Fruit fly (Drosophila melanogaster) whole organism, embryonic: ENCODE results near the gene GstD4.

Source experiments
- Aef1 ChIP-seq: fragments of 200-800 bp; sonication (Bioruptor generic); IDR thresholded peaks from 3 replicates; pipeline ENCODE4 v1.3.6; 2022; ENCODE audit warnings: missing biosample characterization, missing genetic modification characterization
- Antp ChIP-seq: fragments of 200-800 bp; sonication (Bioruptor generic); optimal IDR thresholded peaks from 3 replicates; lab custom pipeline; 2016; ENCODE audit warnings: missing biosample characterization, missing genetic modification characterization
- Bgb ChIP-seq: fragments of 200-800 bp; sonication (Bioruptor generic); IDR thresholded peaks from 2 replicates; pipeline ENCODE4 v1.3.6; 2022; ENCODE audit warnings: missing biosample characterization, missing genetic modification characterization; ENCODE audit not compliant: partially characterized antibody
- CG10267 ChIP-seq: fragments of 200-800 bp; sonication (Bioruptor generic); optimal IDR thresholded peaks from 2 replicates; lab custom pipeline; 2018; ENCODE audit warnings: missing biosample characterization, mild to moderate bottlenecking, missing genetic modification characterization, moderate library complexity
- CG10366 ChIP-seq: fragments of 200-800 bp; sonication (Bioruptor generic); IDR thresholded peaks from 2 replicates; pipeline ENCODE4 v1.3.6; 2022; ENCODE audit warnings: missing biosample characterization, missing genetic modification characterization
- CG12104 ChIP-seq: fragments of 200-800 bp; sonication (Bioruptor generic); optimal IDR thresholded peaks from 3 replicates; lab custom pipeline; 2016; ENCODE audit warnings: missing biosample characterization, missing genetic modification characterization
- CG12659 ChIP-seq: fragments of 200-800 bp; sonication (Bioruptor generic); optimal IDR thresholded peaks from 3 replicates; lab custom pipeline; 2017; ENCODE audit warnings: mild to moderate bottlenecking, missing biosample characterization, missing genetic modification reagents, missing genetic modification characterization
- CG1647 ChIP-seq: fragments of 200-800 bp; sonication (Bioruptor generic); optimal IDR thresholded peaks from 3 replicates; lab custom pipeline; 2016; ENCODE audit warnings: missing biosample characterization, missing genetic modification characterization
- CG17385 ChIP-seq: fragments of 200-800 bp; sonication (Bioruptor generic); optimal IDR thresholded peaks from 3 replicates; lab custom pipeline; 2018; ENCODE audit warnings: missing biosample characterization, mild to moderate bottlenecking, missing genetic modification characterization
- CG2129 ChIP-seq: fragments of 200-800 bp; sonication (Bioruptor generic); IDR thresholded peaks from 2 replicates; pipeline ENCODE4 v1.3.6; 2022; ENCODE audit warnings: missing biosample characterization, missing genetic modification characterization; ENCODE audit not compliant: partially characterized antibody
- CG2199 ChIP-seq: fragments of 200-800 bp; sonication (Bioruptor generic); IDR thresholded peaks from 3 replicates; pipeline ENCODE4 v1.3.6; 2022; ENCODE audit warnings: missing biosample characterization, missing genetic modification characterization
- CG2678 ChIP-seq: fragments of 200-800 bp; sonication (Bioruptor generic); optimal IDR thresholded peaks from 3 replicates; lab custom pipeline; 2019; ENCODE audit warnings: missing biosample characterization, mild to moderate bottlenecking, missing genetic modification characterization, moderate library complexity
- CG30403 ChIP-seq: fragments of 200-800 bp; sonication (Bioruptor generic); optimal IDR thresholded peaks from 3 replicates; lab custom pipeline; 2016; ENCODE audit warnings: missing biosample characterization, missing genetic modification characterization
- CG30431 ChIP-seq: fragments of 200-800 bp; sonication (Bioruptor generic); optimal IDR thresholded peaks from 2 replicates; lab custom pipeline; 2017; ENCODE audit warnings: missing biosample characterization, missing genetic modification characterization
- CG33557 ChIP-seq: fragments of 200-800 bp; sonication (Bioruptor generic); optimal IDR thresholded peaks from 2 replicates; lab custom pipeline; 2019; ENCODE audit warnings: missing biosample characterization, mild to moderate bottlenecking, missing genetic modification characterization, moderate library complexity
- CG6175 ChIP-seq: fragments of 200-800 bp; sonication (Bioruptor generic); IDR thresholded peaks from 3 replicates; pipeline ENCODE4 v1.3.6; 2022; ENCODE audit warnings: missing biosample characterization, missing genetic modification characterization
- CG6683 ChIP-seq: fragments of 200-800 bp; sonication (Bioruptor generic); optimal IDR thresholded peaks from 2 replicates; lab custom pipeline; 2017; ENCODE audit warnings: missing biosample characterization, mild to moderate bottlenecking, missing genetic modification characterization, missing genetic modification reagents
- CG8089 ChIP-seq: fragments of 200-800 bp; sonication (Bioruptor generic); optimal IDR thresholded peaks from 3 replicates; lab custom pipeline; 2016; ENCODE audit warnings: missing biosample characterization, missing genetic modification characterization
- CG8924 ChIP-seq: fragments of 200-800 bp; optimal IDR thresholded peaks from 3 replicates; lab custom pipeline; 2019; ENCODE audit warnings: missing biosample characterization, mild to moderate bottlenecking, missing genetic modification characterization, moderate library complexity
- CG9727 ChIP-seq: fragments of 200-800 bp; sonication (Bioruptor generic); optimal IDR thresholded peaks from 3 replicates; lab custom pipeline; 2017; ENCODE audit warnings: missing biosample characterization, mild to moderate bottlenecking, missing genetic modification characterization
- CoRest ChIP-seq: fragments of 200-800 bp; sonication (Bioruptor generic); optimal IDR thresholded peaks from 3 replicates; lab custom pipeline; 2018; ENCODE audit warnings: missing biosample characterization, mild to moderate bottlenecking, missing genetic modification characterization, moderate library complexity
- Dek ChIP-seq: fragments of 200-800 bp; sonication (Bioruptor generic); optimal IDR thresholded peaks from 3 replicates; lab custom pipeline; 2019; ENCODE audit warnings: missing biosample characterization, mild to moderate bottlenecking, missing genetic modification characterization, moderate library complexity
- Hr39 ChIP-seq: fragments of >200 bp; optimal IDR thresholded peaks from 2 replicates; lab custom pipeline; 2017
- Mes4 ChIP-seq: fragments of 200-800 bp; sonication (Bioruptor generic); optimal IDR thresholded peaks from 2 replicates; lab custom pipeline; 2016; ENCODE audit warnings: missing biosample characterization, missing genetic modification characterization
- Nf-YB ChIP-seq: fragments of 200-800 bp; sonication (Bioruptor generic); optimal IDR thresholded peaks from 3 replicates; lab custom pipeline; 2019; ENCODE audit warnings: missing biosample characterization, mild to moderate bottlenecking, missing genetic modification characterization, moderate library complexity
- Ravus ChIP-seq: fragments of 200-800 bp; sonication (Bioruptor generic); IDR thresholded peaks from 2 replicates; pipeline ENCODE4 v1.3.6; 2022; ENCODE audit warnings: missing biosample characterization, missing genetic modification characterization
- Sry-δ ChIP-seq: fragments of 200-800 bp; sonication (Bioruptor generic); optimal IDR thresholded peaks from 2 replicates; lab custom pipeline; 2016; ENCODE audit warnings: missing biosample characterization, missing genetic modification characterization
- al ChIP-seq: fragments of 200-800 bp; sonication (Bioruptor generic); IDR thresholded peaks from 2 replicates; pipeline ENCODE4 v1.3.6; 2022; ENCODE audit warnings: missing biosample characterization, missing genetic modification characterization
- amos ChIP-seq: fragments of 200-800 bp; sonication (Bioruptor generic); IDR thresholded peaks from 2 replicates; pipeline ENCODE4 v1.3.6; 2022; ENCODE audit warnings: missing biosample characterization, missing genetic modification characterization; ENCODE audit not compliant: partially characterized antibody
- bbx ChIP-seq: fragments of 200-800 bp; sonication (Bioruptor generic); IDR thresholded peaks from 2 replicates; pipeline ENCODE4 v1.3.6; 2022; ENCODE audit warnings: missing biosample characterization, missing genetic modification characterization; ENCODE audit not compliant: partially characterized antibody
- bowl ChIP-seq: fragments of 200-800 bp; sonication (Bioruptor generic); IDR thresholded peaks from 2 replicates; pipeline ENCODE4 v1.3.6; 2022; ENCODE audit warnings: missing biosample characterization, missing genetic modification characterization
- cg ChIP-seq: fragments of 200-800 bp; sonication (Bioruptor generic); optimal IDR thresholded peaks from 3 replicates; lab custom pipeline; 2019; ENCODE audit warnings: missing biosample characterization, mild to moderate bottlenecking, missing genetic modification characterization, moderate library complexity
- esg ChIP-seq: fragments of 200-800 bp; sonication (Bioruptor generic); conservative IDR thresholded peaks from 2 replicates; pipeline ENCODE4 v1.3.6; 2022; ENCODE audit warnings: missing biosample characterization, missing genetic modification characterization
- exex ChIP-seq: fragments of 200-800 bp; sonication (Bioruptor generic); optimal IDR thresholded peaks from 4 replicates; lab custom pipeline; 2018; ENCODE audit warnings: missing biosample characterization, mild to moderate bottlenecking, missing genetic modification characterization, moderate library complexity
- grn ChIP-seq: fragments of 200-800 bp; sonication (Bioruptor generic); optimal IDR thresholded peaks from 3 replicates; lab custom pipeline; 2017; ENCODE audit warnings: missing biosample characterization, missing genetic modification characterization
- lilli ChIP-seq: fragments of 200-800 bp; sonication (Bioruptor generic); optimal IDR thresholded peaks from 3 replicates; lab custom pipeline; 2016; ENCODE audit warnings: missing biosample characterization, missing genetic modification characterization
- maf-S ChIP-seq: fragments of 200-800 bp; sonication (Bioruptor generic); optimal IDR thresholded peaks from 2 replicates; lab custom pipeline; 2016; ENCODE audit warnings: missing biosample characterization, missing genetic modification characterization
- mirr ChIP-seq: fragments of 200-800 bp; sonication (Bioruptor generic); optimal IDR thresholded peaks from 3 replicates; lab custom pipeline; 2018; ENCODE audit warnings: missing biosample characterization, mild to moderate bottlenecking, missing genetic modification characterization
- nerfin-1 ChIP-seq: fragments of 200-800 bp; sonication (Bioruptor generic); optimal IDR thresholded peaks from 3 replicates; lab custom pipeline; 2019; ENCODE audit warnings: missing biosample characterization, mild to moderate bottlenecking, missing genetic modification characterization, moderate library complexity
- odd ChIP-seq: fragments of 200-800 bp; sonication (Bioruptor generic); optimal IDR thresholded peaks from 2 replicates; lab custom pipeline; 2017; ENCODE audit warnings: missing biosample characterization, mild to moderate bottlenecking, missing genetic modification characterization
- onecut ChIP-seq: fragments of 200-800 bp; sonication (Bioruptor generic); IDR thresholded peaks from 2 replicates; pipeline ENCODE4 v1.3.6; 2022; ENCODE audit warnings: missing biosample characterization, missing genetic modification characterization
- pum ChIP-seq: fragments of 200-800 bp; sonication (Bioruptor generic); optimal IDR thresholded peaks from 2 replicates; lab custom pipeline; 2016; ENCODE audit warnings: missing biosample characterization, missing genetic modification characterization
- slp2 ChIP-seq: fragments of 200-800 bp; sonication (Bioruptor generic); optimal IDR thresholded peaks from 2 replicates; lab custom pipeline; 2016; ENCODE audit warnings: missing biosample characterization, missing genetic modification characterization
- stwl ChIP-seq: fragments of 200-800 bp; sonication (Bioruptor generic); optimal IDR thresholded peaks from 3 replicates; lab custom pipeline; 2018; ENCODE audit warnings: missing biosample characterization, mild to moderate bottlenecking, missing genetic modification characterization, moderate library complexity
- sug ChIP-seq: fragments of 200-800 bp; optimal IDR thresholded peaks from 2 replicates; lab custom pipeline; 2019; ENCODE audit warnings: missing biosample characterization, mild to moderate bottlenecking, missing genetic modification characterization, moderate library complexity
- trem ChIP-seq: fragments of 200-800 bp; optimal IDR thresholded peaks from 3 replicates; lab custom pipeline; 2019; ENCODE audit warnings: missing biosample characterization, mild to moderate bottlenecking, missing genetic modification characterization, moderate library complexity

The GstD4 gene

DNA sequence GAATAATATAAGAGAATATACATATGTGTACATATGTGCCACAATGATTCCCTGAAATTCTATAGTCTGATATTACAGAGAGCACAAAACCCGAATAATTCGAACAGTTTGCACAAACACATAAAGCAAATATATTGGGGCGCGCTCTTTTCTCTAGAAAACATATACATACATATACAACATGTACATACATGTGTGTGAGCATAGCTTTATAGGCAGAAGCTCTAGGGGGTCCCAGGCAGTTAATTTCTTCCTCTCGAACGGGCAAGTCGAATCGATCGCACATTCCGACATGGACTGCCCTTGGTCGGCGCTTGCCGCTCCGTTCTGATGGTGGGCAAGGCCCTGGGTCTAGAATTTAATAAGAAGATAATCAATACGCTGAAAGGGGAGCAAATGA, 1.1 kb upstream of the GstD4 start, which contains the start of gene GstD3 (continued):
- TF ChIP-seq sug (tag; lab: Kevin White, UChicago) (peak; percentile 94), CG2678 (tag; lab: Kevin White, UChicago) (no peak), CG10366 (no peak), onecut (GFP tag; lab: Robert Waterston, UW) (no peak)

- TF ChIP-seq cg (GFP tag; lab: Kevin White, UChicago) (peak; percentile 10), CG30403 (no peak), esg (no peak), exex (tag; lab: Kevin White, UChicago) (peak; percentile 62), CG10267 (tag; lab: Kevin White, UChicago) (peak; percentile 5), bowl (no peak), CG8924 (peak; percentile 2), amos (GFP tag; lab: Robert Waterston, UW) (0 out of 2 replicates have a peak, but pooled peaks have one; percentile 8), stwl (peak; percentile 98)
Measured at dm6 chr3R:12375258-12375783, 1.4 kb downstream of the GstD4 start, which contains the start of gene GstD5. Gene GstD5, plus strand, starts transcription at chr3R:12375733.

- TF ChIP-seq CG12104 (GFP tag; lab: Kevin White, UChicago), result no peak
- no peak for TF ChIP-seq CG2199
- TF ChIP-seq trem (tag; lab: Kevin White, UChicago), result no peak
- no peak for TF ChIP-seq CG9727
- no peak for TF ChIP-seq CG1647 (GFP tag; lab: Kevin White, UChicago)
- no peak for TF ChIP-seq CG12659
- TF ChIP-seq Hr39 (lab: Kevin White, UChicago), result no peak
- no peak for TF ChIP-seq CG8089 (GFP tag; lab: Kevin White, UChicago)
- TF ChIP-seq Mes4, result no peak
- no peak for TF ChIP-seq Bgb (GFP tag; lab: Robert Waterston, UW)
- no peak for TF ChIP-seq CG6683 (GFP tag; lab: Kevin White, UChicago)
- TF ChIP-seq bbx, result no peak
Measured at dm6 chr3R:12376828-12377227, 2.9 kb downstream of the GstD4 start, which contains the start of gene GstD6. Gene GstD6, plus strand, starts transcription at chr3R:12377128.

- TF ChIP-seq al (GFP tag; lab: Robert Waterston, UW) (no peak), lilli (GFP tag; lab: Kevin White, UChicago) (no peak), Sry-δ (GFP tag; lab: Kevin White, UChicago) (no peak), maf-S (GFP tag; lab: Kevin White, UChicago) (no peak), CG2129 (no peak), Nf-YB (GFP tag; lab: Kevin White, UChicago) (no peak)
Measured at dm6 chr3R:12378200-12378599, 4.3 kb downstream of the GstD4 start, which contains the start of gene GstD7. Gene GstD7, plus strand, starts transcription at chr3R:12378500.

DNA sequence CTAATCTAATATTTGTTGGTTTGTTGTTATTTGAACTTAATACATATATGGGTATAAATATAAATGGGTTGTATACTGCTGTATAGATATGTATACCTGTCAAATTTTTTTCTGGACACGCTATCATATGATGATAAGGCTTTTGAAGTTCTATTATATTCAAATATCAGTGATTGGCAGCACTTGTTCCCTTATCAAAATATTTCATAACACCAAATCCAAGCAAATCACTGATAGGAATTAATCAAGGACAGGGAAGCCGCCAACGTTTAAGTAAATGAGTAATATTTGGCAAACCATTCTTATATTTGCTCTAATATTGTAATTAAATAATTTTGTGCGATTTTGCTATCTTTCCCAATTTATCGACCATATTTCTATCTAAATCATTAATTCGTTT, 5.3 kb downstream of the GstD4 start:
- no peak for TF ChIP-seq CG17385 (GFP tag; lab: Kevin White, UChicago)
- no peak for TF ChIP-seq CG6175 (GFP tag; lab: Robert Waterston, UW)
- no peak for TF ChIP-seq CG30431 (GFP tag; lab: Kevin White, UChicago)
- no peak for TF ChIP-seq Dek (tag; lab: Kevin White, UChicago)
- TF ChIP-seq mirr, result peak; percentile 50
- no peak for TF ChIP-seq Aef1 (GFP tag; lab: Robert Waterston, UW)
- no peak for TF ChIP-seq CoRest
- TF ChIP-seq slp2, result no peak
- TF ChIP-seq nerfin-1, result no peak
- peak; percentile 23 for TF ChIP-seq sug (tag; lab: Kevin White, UChicago)
- no peak for TF ChIP-seq CG33557 (GFP tag; lab: Kevin White, UChicago)
- TF ChIP-seq Antp, result no peak
- no peak for TF ChIP-seq Ravus (GFP tag; lab: Robert Waterston, UW)
- TF ChIP-seq odd, result no peak
- no peak for TF ChIP-seq pum (GFP tag; lab: Kevin White, UChicago)
- peak; percentile 9 for TF ChIP-seq grn (GFP tag; lab: Kevin White, UChicago)
